Worm (Caenorhabditis elegans) whole organism, L3 larva: ENCODE results near the gene ima-1.
A peak's percentile ranks its signal among the peaks of the same experiment; 100 is the strongest.

Source experiments
- R02D3.7 ChIP-seq: fragments of 150-350 bp; optimal IDR thresholded peaks from 2 replicates; lab custom pipeline; 2014; ENCODE audit warnings: missing biosample characterization, missing genetic modification characterization
- ama-1 ChIP-seq: fragments of 150-350 bp; optimal IDR thresholded peaks from 2 replicates; lab custom pipeline; 2018
- ceh-16 ChIP-seq: sonication (generic microtip); optimal IDR thresholded peaks from 2 replicates; lab custom pipeline; 2017; ENCODE audit warnings: missing biosample characterization, missing genetic modification characterization
- ceh-28 ChIP-seq: fragments of 150-350 bp; optimal IDR thresholded peaks from 2 replicates; lab custom pipeline; 2014; ENCODE audit warnings: missing biosample characterization, missing genetic modification reagents, missing genetic modification characterization
- ceh-9 ChIP-seq: sonication (generic microtip); optimal IDR thresholded peaks from 2 replicates; lab custom pipeline; 2018; ENCODE audit warnings: missing biosample characterization, missing genetic modification characterization
- daf-12 ChIP-seq: fragments of 150-350 bp; optimal IDR thresholded peaks from 2 replicates; lab custom pipeline; 2014; ENCODE audit warnings: missing biosample characterization, missing genetic modification reagents, missing genetic modification characterization
- egl-27 ChIP-seq: sonication (generic microtip); optimal IDR thresholded peaks from 4 replicates; lab custom pipeline; 2017; ENCODE audit warnings: missing biosample characterization, missing genetic modification reagents, missing genetic modification characterization
- egl-5 ChIP-seq: fragments of 150-350 bp; optimal IDR thresholded peaks from 2 replicates; lab custom pipeline; 2017; ENCODE audit warnings: missing biosample characterization, missing genetic modification reagents, missing genetic modification characterization, inconsistent platforms
- elt-1 ChIP-seq: fragments of 150-350 bp; optimal IDR thresholded peaks from 2 replicates; lab custom pipeline; 2014; ENCODE audit warnings: missing biosample characterization, missing genetic modification characterization
- elt-2 ChIP-seq: sonication (generic microtip); optimal IDR thresholded peaks from 2 replicates; lab custom pipeline; 2016; ENCODE audit warnings: missing genetic modification reagents, mild to moderate bottlenecking, missing genetic modification characterization, missing compliant biosample characterization
- elt-3 ChIP-seq, 3 experiments: fragments of 150-350 bp in 1 of 3; sonication (generic microtip) in 2 of 3; optimal IDR thresholded peaks; 2 replicates in 2 of 3; 4 replicates in 1 of 3; lab custom pipeline; 2014 to 2017; ENCODE audit warnings: missing biosample characterization in 3 of 3, missing genetic modification characterization in 3 of 3
- eor-1 ChIP-seq, 2 experiments: fragments of 150-350 bp; optimal IDR thresholded peaks; 2 replicates each; lab custom pipeline; 2014 to 2018; ENCODE audit warnings: missing biosample characterization in 2 of 2, missing genetic modification characterization in 2 of 2
- fkh-2 ChIP-seq: fragments of 150-350 bp; optimal IDR thresholded peaks from 2 replicates; lab custom pipeline; 2014; ENCODE audit warnings: missing biosample characterization, missing genetic modification reagents, missing genetic modification characterization
- fos-1 ChIP-seq: fragments of 150-350 bp; optimal IDR thresholded peaks from 2 replicates; lab custom pipeline; 2014; ENCODE audit warnings: missing biosample characterization, missing genetic modification characterization
- hmg-11 ChIP-seq: sonication (generic microtip); optimal IDR thresholded peaks from 2 replicates; lab custom pipeline; 2016; ENCODE audit warnings: missing genetic modification characterization, missing compliant biosample characterization
- jun-1 ChIP-seq: fragments of 150-350 bp; optimal IDR thresholded peaks from 2 replicates; lab custom pipeline; 2014; ENCODE audit warnings: missing biosample characterization, missing genetic modification reagents, missing genetic modification characterization
- lin-39 ChIP-seq: fragments of 150-350 bp; optimal IDR thresholded peaks from 2 replicates; lab custom pipeline; 2018; ENCODE audit warnings: missing biosample characterization, missing genetic modification reagents, missing genetic modification characterization
- lsy-12 ChIP-seq: sonication (generic microtip); optimal IDR thresholded peaks from 2 replicates; lab custom pipeline; 2016; ENCODE audit warnings: mild to moderate bottlenecking, missing genetic modification characterization, missing compliant biosample characterization
- mdl-1 ChIP-seq: fragments of 150-350 bp; optimal IDR thresholded peaks from 2 replicates; lab custom pipeline; 2014; ENCODE audit warnings: missing biosample characterization, missing genetic modification characterization
- nfya-1 ChIP-seq: sonication (generic microtip); optimal IDR thresholded peaks from 2 replicates; lab custom pipeline; 2017; ENCODE audit warnings: missing genetic modification characterization, mild to moderate bottlenecking, missing compliant biosample characterization, antibody characterized with exemption, moderate library complexity; ENCODE audit not compliant: insufficient read depth
- nhr-11 ChIP-seq: fragments of 150-350 bp; optimal IDR thresholded peaks from 2 replicates; lab custom pipeline; 2014; ENCODE audit warnings: missing biosample characterization, missing genetic modification characterization
- nhr-23 ChIP-seq: fragments of 150-350 bp; optimal IDR thresholded peaks from 2 replicates; lab custom pipeline; 2014; ENCODE audit warnings: missing biosample characterization, missing genetic modification reagents, missing genetic modification characterization
- nhr-237 ChIP-seq: fragments of 150-350 bp; optimal IDR thresholded peaks from 2 replicates; lab custom pipeline; 2014; ENCODE audit warnings: missing biosample characterization, missing genetic modification characterization
- nhr-28 ChIP-seq: fragments of 150-350 bp; optimal IDR thresholded peaks from 2 replicates; lab custom pipeline; 2014; ENCODE audit warnings: missing biosample characterization, missing genetic modification characterization
- nhr-43 ChIP-seq: sonication (generic microtip); optimal IDR thresholded peaks from 2 replicates; lab custom pipeline; 2016; ENCODE audit warnings: mild to moderate bottlenecking, missing genetic modification characterization, missing compliant biosample characterization; ENCODE audit not compliant: poor library complexity, severe bottlenecking
- nhr-67 ChIP-seq: fragments of 150-350 bp; optimal IDR thresholded peaks from 2 replicates; lab custom pipeline; 2014; ENCODE audit warnings: missing biosample characterization, missing genetic modification characterization
- nhr-76 ChIP-seq: fragments of 150-350 bp; sonication (generic microtip); optimal IDR thresholded peaks from 5 replicates; lab custom pipeline; 2014; ENCODE audit warnings: missing biosample characterization, missing genetic modification characterization
- nhr-77 ChIP-seq: fragments of 150-350 bp; optimal IDR thresholded peaks from 2 replicates; lab custom pipeline; 2014; ENCODE audit warnings: missing biosample characterization, missing genetic modification characterization
- pqm-1 ChIP-seq: fragments of 150-350 bp; optimal IDR thresholded peaks from 2 replicates; lab custom pipeline; 2017; ENCODE audit warnings: missing biosample characterization, missing genetic modification characterization, inconsistent platforms
- skn-1 ChIP-seq: fragments of 150-350 bp; optimal IDR thresholded peaks from 2 replicates; lab custom pipeline; 2014; ENCODE audit warnings: missing biosample characterization, missing genetic modification characterization
- tbx-2 ChIP-seq: sonication (generic microtip); optimal IDR thresholded peaks from 2 replicates; lab custom pipeline; 2016; ENCODE audit warnings: mild to moderate bottlenecking, missing genetic modification characterization, missing compliant biosample characterization
- unc-39 ChIP-seq: sonication (generic microtip); optimal IDR thresholded peaks from 4 replicates; lab custom pipeline; 2017; ENCODE audit warnings: missing biosample characterization, missing genetic modification characterization
- unc-62 ChIP-seq: fragments of 150-350 bp; sonication (generic microtip); optimal IDR thresholded peaks from 4 replicates; lab custom pipeline; 2014; ENCODE audit warnings: missing biosample characterization, missing genetic modification reagents, missing genetic modification characterization
- ztf-11 ChIP-seq: fragments of 150-350 bp; optimal IDR thresholded peaks from 2 replicates; lab custom pipeline; 2014; ENCODE audit warnings: missing biosample characterization, missing genetic modification characterization
- ztf-4 ChIP-seq: fragments of 150-350 bp; optimal IDR thresholded peaks from 2 replicates; lab custom pipeline; 2014; ENCODE audit warnings: missing biosample characterization, missing genetic modification characterization

Gene ima-1

DNA sequence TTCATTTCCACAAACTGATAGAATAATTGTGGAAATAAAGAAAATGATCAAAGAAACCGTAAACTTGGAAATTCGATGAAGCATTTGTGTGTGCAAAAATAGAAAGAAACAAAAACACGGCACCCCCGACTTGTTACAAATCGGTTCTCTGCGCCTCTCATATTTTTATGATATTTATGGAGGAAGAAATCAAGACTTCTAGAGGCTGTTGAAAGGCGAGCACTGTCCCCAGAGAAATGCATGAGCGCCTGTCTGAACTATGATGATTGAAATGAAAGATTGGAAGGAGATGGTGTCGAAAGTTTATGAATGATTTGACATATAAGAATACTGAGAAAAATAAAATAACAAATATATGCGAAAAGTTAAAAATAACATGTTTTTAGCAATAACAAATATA, 19.4 kb downstream of the ima-1 start, which contains the start of gene lgc-36:
Gene lgc-36 (minus strand): TSS at position 101 of the 400 bp plus-strand sequence.
- TF ChIP-seq nhr-76 (tag; lab: Kevin White, UChicago) (no peak), ztf-4 (tag; lab: Kevin White, UChicago) (no peak), ceh-16 (no peak), nhr-43 (tag; lab: Kevin White, UChicago) (no peak), nfya-1 (tag; lab: Kevin White, UChicago) (no peak), daf-12 (tag; lab: Kevin White, UChicago) (no peak), ceh-9 (tag; lab: Kevin White, UChicago) (no peak), ceh-28 (no peak), elt-3 (tag; optimal IDR thresholded peaks at IDR 0.05; lab: Kevin White, UChicago) (no peak), ama-1 (lab: Kevin White, UChicago) (no peak), nhr-67 (tag; lab: Kevin White, UChicago) (no peak), egl-5 (tag; lab: Kevin White, UChicago) (no peak)

DNA sequence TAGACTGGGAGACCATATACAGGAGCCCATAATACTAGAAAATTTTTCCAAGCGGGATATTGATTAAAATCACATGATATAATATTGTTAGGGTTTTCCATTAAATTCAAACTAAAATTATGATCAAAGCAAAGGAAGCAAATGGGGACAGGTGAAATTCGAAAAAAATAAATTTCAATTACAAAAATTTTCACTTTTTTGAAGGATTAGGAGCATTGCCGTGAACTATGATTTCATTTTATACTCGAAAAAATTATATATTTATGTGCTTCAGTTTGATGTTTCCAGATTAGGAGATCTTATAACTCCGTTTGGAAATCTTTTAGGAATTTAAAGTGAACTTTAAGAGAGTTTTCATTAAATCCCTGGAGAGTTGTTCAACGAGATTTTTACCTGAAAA, 21.1 kb downstream of the ima-1 start, which contains the start of gene F07B10.7:
Gene F07B10.7 (minus strand): TSS at position 101 of the 400 bp plus-strand sequence.
- no peak for TF ChIP-seq lin-39 (tag; lab: Kevin White, UChicago)
- TF ChIP-seq ztf-4 (tag; lab: Kevin White, UChicago) = no peak
- TF ChIP-seq nhr-77 (tag; lab: Kevin White, UChicago) = no peak
- no peak for TF ChIP-seq ama-1 (lab: Kevin White, UChicago)
- no peak for TF ChIP-seq fkh-2 (tag; lab: Kevin White, UChicago)
- TF ChIP-seq nhr-76 (tag; lab: Kevin White, UChicago) = no peak
- TF ChIP-seq tbx-2 (tag; lab: Kevin White, UChicago) = no peak
- no peak for TF ChIP-seq nhr-11 (tag; lab: Kevin White, UChicago)
- no peak for TF ChIP-seq skn-1 (tag; lab: Kevin White, UChicago)
- TF ChIP-seq lsy-12 (tag; lab: Kevin White, UChicago) = no peak
- TF ChIP-seq daf-12 (tag; lab: Kevin White, UChicago) = no peak
- TF ChIP-seq ztf-11 (tag; lab: Kevin White, UChicago) = no peak
- TF ChIP-seq unc-39 (tag; lab: Kevin White, UChicago) = no peak
- no peak for TF ChIP-seq elt-2 (tag; lab: Kevin White, UChicago)
- TF ChIP-seq R02D3.7 (tag; lab: Kevin White, UChicago) = no peak
- TF ChIP-seq nhr-28 (tag; lab: Kevin White, UChicago) = no peak
- no peak for TF ChIP-seq unc-62 (GFP tag; lab: Kevin White, UChicago)
- TF ChIP-seq ceh-16 = no peak
- no peak for TF ChIP-seq nhr-237 (tag; lab: Kevin White, UChicago)
- TF ChIP-seq egl-27 (tag; lab: Kevin White, UChicago) = no peak

DNA sequence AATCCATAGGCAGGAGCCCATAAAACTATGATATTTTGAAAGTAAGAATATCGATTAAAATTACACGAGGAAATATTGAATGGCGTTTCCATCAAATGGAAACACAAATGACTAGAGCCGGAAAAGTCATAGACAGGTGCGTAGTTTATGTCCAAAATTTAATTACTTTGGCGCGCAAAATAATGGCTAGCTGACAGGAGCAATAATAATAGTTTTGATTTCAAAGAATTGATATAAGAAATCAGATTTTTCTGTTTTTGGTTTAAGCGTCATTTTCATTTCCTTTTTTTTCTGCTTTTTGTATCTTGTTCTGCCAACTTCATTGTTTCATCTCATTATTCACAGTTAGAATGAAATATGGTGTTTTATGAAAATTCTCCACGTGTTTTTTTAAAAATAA, 23.6 kb downstream of the ima-1 start, which contains the start of gene F07B10.4:
Gene F07B10.4 (minus strand): TSS at position 101 of the 400 bp plus-strand sequence.
- TF ChIP-seq fos-1 (tag; lab: Kevin White, UChicago) (no peak), hmg-11 (tag; lab: Kevin White, UChicago) (no peak), ama-1 (lab: Kevin White, UChicago) (no peak), eor-1 (tag; optimal IDR thresholded peaks at IDR 0.05; lab: Kevin White, UChicago) (no peak), R02D3.7 (tag; lab: Kevin White, UChicago) (no peak), daf-12 (tag; lab: Kevin White, UChicago) (no peak), egl-5 (tag; lab: Kevin White, UChicago) (no peak)

DNA sequence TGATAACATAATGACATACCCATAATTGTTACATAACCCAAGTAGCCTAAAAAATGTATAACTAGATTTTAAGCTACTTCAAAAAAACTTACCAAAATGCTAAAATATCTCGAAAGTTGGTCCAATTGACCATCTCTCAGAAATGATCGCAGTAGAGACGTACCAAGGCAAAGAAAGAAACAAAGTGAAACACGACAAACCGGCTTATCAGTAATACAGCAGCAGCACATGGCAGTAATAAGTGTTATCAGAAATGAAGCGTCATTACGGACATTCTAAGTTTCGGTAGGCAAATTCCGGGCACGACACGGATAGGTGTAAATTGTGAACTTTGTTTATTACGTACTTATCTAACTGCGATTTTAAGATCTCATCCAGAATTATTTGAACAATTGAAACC, 26.0 kb downstream of the ima-1 start, which contains the start of gene cln-3.1:
Gene cln-3.1 (minus strand): TSS at position 171 of the 400 bp plus-strand sequence.
- TF ChIP-seq nhr-43 (tag; lab: Kevin White, UChicago) (no peak), daf-12 (tag; lab: Kevin White, UChicago) (no peak), lin-39 (tag; lab: Kevin White, UChicago) (no peak), ceh-28 (no peak), mdl-1 (no peak), nhr-23 (tag; lab: Kevin White, UChicago) (no peak), jun-1 (tag; lab: Kevin White, UChicago) (no peak), hmg-11 (tag; lab: Kevin White, UChicago) (no peak), pqm-1 (tag; lab: Kevin White, UChicago) (peak; percentile 28), elt-1 (tag; lab: Kevin White, UChicago) (no peak), ceh-9 (tag; lab: Kevin White, UChicago) (no peak), elt-2 (tag; lab: Kevin White, UChicago) (peak; percentile 64)
